Fruit fly (Drosophila melanogaster): ENCODE results near the gene VhaAC39-2.

VhaAC39-2 gene

DNA sequence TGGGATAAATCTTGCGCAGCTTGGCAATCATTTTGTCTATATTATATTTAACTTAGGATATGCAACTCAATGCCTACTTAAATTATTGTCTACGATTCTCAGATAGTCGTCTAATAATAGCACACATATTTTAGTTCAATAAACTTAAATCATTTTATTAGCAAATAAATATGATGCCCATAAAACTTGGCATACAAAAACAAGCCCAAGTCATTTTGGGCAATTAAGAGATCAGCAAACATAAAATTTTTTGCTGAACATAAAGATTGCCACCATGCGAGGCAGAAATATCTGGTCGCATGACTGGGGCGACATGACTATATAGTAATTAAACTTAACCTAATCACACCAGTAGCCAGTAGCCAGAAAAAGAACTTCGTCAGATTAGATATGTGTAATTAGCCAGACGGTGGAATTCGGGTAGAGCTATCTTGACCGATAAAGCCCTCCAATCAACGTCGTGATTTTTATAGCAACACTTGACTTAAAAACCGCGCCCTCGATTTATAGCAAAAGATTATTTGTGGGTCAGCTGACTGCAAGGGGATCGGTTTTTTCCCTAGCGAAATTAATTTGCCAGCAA, 2.3 kb upstream of the VhaAC39-2 start, which contains the start of gene CG13829 (continued):
- TF ChIP-seq Scr (GFP tag; IDR thresholded peaks at IDR 0.05; ENCODE audit: partially characterized antibody) (no peak), bigmax (GFP tag; optimal IDR thresholded peaks at IDR 0.05) (peak; percentile 29), zfh2 (GFP tag; optimal IDR thresholded peaks at IDR 0.05) (no peak), caup (GFP tag; optimal IDR thresholded peaks at IDR 0.05; ENCODE audit: severe bottlenecking) (peak; percentile 20), grn (GFP tag; optimal IDR thresholded peaks at IDR 0.05) (peak; percentile 82), CG13296 (GFP tag; optimal IDR thresholded peaks at IDR 0.05) (peak; percentile 37), Nf-YB (GFP tag; optimal IDR thresholded peaks at IDR 0.05) (peak; percentile 46), PHDP (tag; optimal IDR thresholded peaks at IDR 0.05) (peak; percentile 40), Ets65A (GFP tag) (peak; percentile 9), so (GFP tag; IDR thresholded peaks at IDR 0.05) (no peak), B-H2 (GFP tag; optimal IDR thresholded peaks at IDR 0.05) (peak; percentile 32), CG34376 (GFP tag; optimal IDR thresholded peaks at IDR 0.05) (peak; percentile 97), chn (GFP tag; optimal IDR thresholded peaks at IDR 0.05) (no peak), gro (GFP tag; optimal IDR thresholded peaks at IDR 0.05) (peak; percentile 52), grau (tag; optimal IDR thresholded peaks at IDR 0.05) (peak; percentile 7), CG18599 (GFP tag; optimal IDR thresholded peaks at IDR 0.05) (peak; percentile 57), Fer1 (GFP tag; optimal IDR thresholded peaks at IDR 0.05) (peak; percentile 25), disco-r (GFP tag; optimal IDR thresholded peaks at IDR 0.05) (no peak), CG13894 (tag; optimal IDR thresholded peaks at IDR 0.05) (peak; percentile 54), cas (GFP tag; IDR thresholded peaks at IDR 0.05) (no peak), crol (GFP tag; IDR thresholded peaks at IDR 0.05) (no peak), CG15514 (GFP tag; optimal IDR thresholded peaks at IDR 0.05) (peak; percentile 7), Nf-YC (tag; optimal IDR thresholded peaks at IDR 0.05) (peak; percentile 51), sens-2 (GFP tag; IDR thresholded peaks at IDR 0.05) (peak; percentile 45; the same call in 1 of the 2 replicates), cwo (GFP tag; optimal IDR thresholded peaks at IDR 0.05) (peak; percentile 63), zfh1 (GFP tag; IDR thresholded peaks at IDR 0.05) (no peak), sc (optimal IDR thresholded peaks at IDR 0.05) (no peak), sc (GFP tag; optimal IDR thresholded peaks at IDR 0.05) (no peak), Jarid2 (GFP tag; optimal IDR thresholded peaks at IDR 0.05) (no peak), Hand (GFP tag; optimal IDR thresholded peaks at IDR 0.05) (peak; percentile 13), CG10543 (GFP tag; optimal IDR thresholded peaks at IDR 0.05) (peak; percentile 13), gem (tag; optimal IDR thresholded peaks at IDR 0.05) (peak; percentile 36), Vsx1 (GFP tag; optimal IDR thresholded peaks at IDR 0.05) (peak; percentile 95), Hey (tag; optimal IDR thresholded peaks at IDR 0.05) (peak; percentile 6), usp (GFP tag; optimal IDR thresholded peaks at IDR 0.05) (no peak)

DNA sequence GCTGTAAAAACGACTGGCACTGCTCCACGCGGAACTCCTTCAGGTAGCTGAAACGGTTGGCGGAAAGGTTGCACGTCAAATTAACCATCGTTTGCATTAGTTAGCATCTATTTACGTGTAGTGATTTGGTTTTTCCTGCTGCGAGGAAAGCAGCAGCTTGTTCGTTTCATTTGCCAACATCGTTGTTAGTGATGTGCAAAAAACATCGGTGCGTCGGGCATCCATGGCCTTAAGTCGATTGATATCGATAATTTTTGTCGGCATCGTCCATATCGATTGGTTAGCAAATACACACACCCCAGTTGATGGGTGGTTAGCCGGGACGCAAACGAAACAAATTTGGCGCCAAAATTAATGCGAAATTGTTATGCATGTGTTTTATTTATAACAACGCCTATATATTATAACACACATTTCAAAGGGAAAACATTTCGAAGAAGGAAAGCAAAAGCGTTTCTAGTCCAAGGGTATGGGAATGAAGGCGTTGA, 1.4 kb downstream of the VhaAC39-2 start, which contains the start of gene unk:
Gene unk, minus strand, starts transcription at position 199 of the 488 bp plus-strand sequence.
- peak; percentile 56 for TF ChIP-seq CG2120 (GFP tag; optimal IDR thresholded peaks at IDR 0.05)
- no peak for TF ChIP-seq GATAe (GFP tag; conservative IDR thresholded peaks at IDR 0.05)
- no peak for TF ChIP-seq Vsx1 (GFP tag; optimal IDR thresholded peaks at IDR 0.05)
- TF ChIP-seq z (GFP tag; IDR thresholded peaks at IDR 0.05) = no peak
- no peak for TF ChIP-seq sim (GFP tag; IDR thresholded peaks at IDR 0.05)
- no peak for TF ChIP-seq CG8944 (GFP tag; optimal IDR thresholded peaks at IDR 0.05)
- 0 out of 2 replicates have a peak, but pooled peaks have one; percentile 16 for TF ChIP-seq Xrp1 (GFP tag; IDR thresholded peaks at IDR 0.05)
- no peak for TF ChIP-seq odd (GFP tag; optimal IDR thresholded peaks at IDR 0.05)
- TF ChIP-seq CG13894 (tag; optimal IDR thresholded peaks at IDR 0.05) = peak; percentile 2
- no peak for TF ChIP-seq CG11695 (GFP tag; IDR thresholded peaks at IDR 0.05)
- TF ChIP-seq Mes4 (GFP tag; optimal IDR thresholded peaks at IDR 0.05) = no peak
- TF ChIP-seq CG17328 (GFP tag; IDR thresholded peaks at IDR 0.05) = no peak
- TF ChIP-seq crc (GFP tag; optimal IDR thresholded peaks at IDR 0.05) = no peak
- no peak for TF ChIP-seq CG10209 (GFP tag; optimal IDR thresholded peaks at IDR 0.05)
- TF ChIP-seq MBD-R2 (GFP tag; IDR thresholded peaks at IDR 0.05) = peak; percentile 19; the same call in 1 of the 2 replicates
- TF ChIP-seq ewg (GFP tag; optimal IDR thresholded peaks at IDR 0.05) = peak; percentile 2
- TF ChIP-seq lilli (GFP tag; optimal IDR thresholded peaks at IDR 0.05) = peak; percentile 17
- TF ChIP-seq gsb (GFP tag; IDR thresholded peaks at IDR 0.05) = 0 out of 2 replicates have a peak, but pooled peaks have one; percentile 17
- TF ChIP-seq stc (GFP tag; IDR thresholded peaks at IDR 0.05) = no peak

All from whole organism, embryonic.